Worm (Caenorhabditis elegans) whole organism, late embryonic: Measurements from ENCODE around the gene col-71.
A peak's percentile ranks its signal among the peaks of the same experiment; 100 is the strongest.

Experiments used
- F13H6.1 ChIP-seq: sonication (generic microtip); optimal IDR thresholded peaks from 2 replicates; lab custom pipeline; 2016; ENCODE audit warnings: missing genetic modification characterization, missing compliant biosample characterization
- K02D7.2 ChIP-seq: sonication (generic microtip); optimal IDR thresholded peaks from 2 replicates; lab custom pipeline; 2017; ENCODE audit warnings: mild to moderate bottlenecking, missing genetic modification characterization, missing compliant biosample characterization
- K09A11.1 ChIP-seq: sonication (generic microtip); optimal IDR thresholded peaks from 2 replicates; lab custom pipeline; 2017; ENCODE audit warnings: antibody characterized with exemption, mild to moderate bottlenecking, missing genetic modification characterization, missing compliant biosample characterization; ENCODE audit not compliant: insufficient read depth
- T23F11.4 ChIP-seq: fragments of 200-800 bp; sonication (Bioruptor generic); optimal IDR thresholded peaks from 2 replicates; lab custom pipeline; 2018; ENCODE audit warnings: mild to moderate bottlenecking, missing genetic modification characterization, missing compliant biosample characterization
- Y22D7AL.16 ChIP-seq: sonication (generic microtip); optimal IDR thresholded peaks from 2 replicates; lab custom pipeline; 2016; ENCODE audit warnings: missing genetic modification characterization, missing compliant biosample characterization
- ahr-1 ChIP-seq: sonication (generic microtip); optimal IDR thresholded peaks from 2 replicates; lab custom pipeline; 2016; ENCODE audit warnings: missing genetic modification characterization, missing compliant biosample characterization
- ama-1 ChIP-seq: fragments of 150-350 bp; optimal IDR thresholded peaks from 2 replicates; lab custom pipeline; 2014
- ceh-14 ChIP-seq: sonication (generic microtip); optimal IDR thresholded peaks from 2 replicates; lab custom pipeline; 2016; ENCODE audit warnings: missing genotype, missing genetic modification characterization, missing compliant biosample characterization
- ceh-18 ChIP-seq: sonication (generic microtip); optimal IDR thresholded peaks from 2 replicates; lab custom pipeline; 2016; ENCODE audit warnings: missing genetic modification characterization, missing compliant biosample characterization
- ceh-19 ChIP-seq: fragments of 200-800 bp; sonication (Bioruptor generic); optimal IDR thresholded peaks from 2 replicates; lab custom pipeline; 2018; ENCODE audit warnings: mild to moderate bottlenecking, missing genetic modification characterization, missing compliant biosample characterization
- ceh-2 ChIP-seq: sonication (generic microtip); optimal IDR thresholded peaks from 2 replicates; lab custom pipeline; 2016; ENCODE audit warnings: missing genotype, missing genetic modification characterization, missing compliant biosample characterization
- ceh-22 ChIP-seq: sonication (generic microtip); optimal IDR thresholded peaks from 2 replicates; lab custom pipeline; 2017; ENCODE audit warnings: missing biosample characterization, missing genetic modification characterization
- ceh-24 ChIP-seq: sonication (generic microtip); optimal IDR thresholded peaks from 2 replicates; lab custom pipeline; 2016; ENCODE audit warnings: mild to moderate bottlenecking, missing genetic modification characterization, missing compliant biosample characterization
- ceh-30 ChIP-seq: fragments of 150-350 bp; optimal IDR thresholded peaks from 2 replicates; lab custom pipeline; 2014; ENCODE audit warnings: missing biosample characterization, missing genetic modification characterization
- ceh-31 ChIP-seq: sonication (generic microtip); optimal IDR thresholded peaks from 2 replicates; lab custom pipeline; 2016; ENCODE audit warnings: missing genetic modification characterization, missing compliant biosample characterization
- ceh-45 ChIP-seq: fragments of 200-800 bp; sonication (Bioruptor generic); IDR thresholded peaks from 2 replicates; pipeline ENCODE4 v1.3.6; 2022; ENCODE audit warnings: missing genetic modification reagents, missing genetic modification characterization, missing compliant biosample characterization
- ceh-48 ChIP-seq: sonication (generic microtip); optimal IDR thresholded peaks from 2 replicates; lab custom pipeline; 2016; ENCODE audit warnings: missing genetic modification characterization, inconsistent platforms, missing compliant biosample characterization
- che-1 ChIP-seq: sonication (generic microtip); optimal IDR thresholded peaks from 2 replicates; lab custom pipeline; 2016; ENCODE audit warnings: mild to moderate bottlenecking, missing genetic modification characterization, missing compliant biosample characterization
- dve-1 ChIP-seq: sonication (generic microtip); optimal IDR thresholded peaks from 2 replicates; lab custom pipeline; 2017; ENCODE audit warnings: antibody characterized with exemption, mild to moderate bottlenecking, missing genetic modification characterization, missing compliant biosample characterization
- elt-2 ChIP-seq: sonication (generic microtip); optimal IDR thresholded peaks from 2 replicates; lab custom pipeline; 2016; ENCODE audit warnings: missing genetic modification reagents, missing genetic modification characterization, missing compliant biosample characterization
- elt-4 ChIP-seq: sonication (generic microtip); optimal IDR thresholded peaks from 2 replicates; lab custom pipeline; 2016; ENCODE audit warnings: missing genetic modification characterization, missing compliant biosample characterization
- eyg-1 ChIP-seq: sonication (generic microtip); optimal IDR thresholded peaks from 2 replicates; lab custom pipeline; 2016; ENCODE audit warnings: missing genotype, missing genetic modification characterization, missing compliant biosample characterization
- fax-1 ChIP-seq: sonication (generic microtip); optimal IDR thresholded peaks from 2 replicates; lab custom pipeline; 2016; ENCODE audit warnings: missing genotype, missing genetic modification characterization, missing compliant biosample characterization
- gmeb-2 ChIP-seq: sonication (generic microtip); optimal IDR thresholded peaks from 2 replicates; lab custom pipeline; 2016; ENCODE audit warnings: missing genetic modification characterization, inconsistent platforms, missing compliant biosample characterization
- hlh-13 ChIP-seq: fragments of 200-800 bp; sonication (Bioruptor generic); optimal IDR thresholded peaks from 2 replicates; lab custom pipeline; 2018; ENCODE audit warnings: mild to moderate bottlenecking, missing genetic modification characterization, missing compliant biosample characterization
- hlh-15 ChIP-seq: sonication (generic microtip); optimal IDR thresholded peaks from 2 replicates; lab custom pipeline; 2016; ENCODE audit warnings: missing genetic modification characterization, missing compliant biosample characterization
- hlh-30 ChIP-seq: sonication (generic microtip); optimal IDR thresholded peaks from 2 replicates; lab custom pipeline; 2017; ENCODE audit warnings: antibody characterized with exemption, missing genetic modification characterization, missing compliant biosample characterization; ENCODE audit not compliant: insufficient read depth
- hlh-8 ChIP-seq: sonication (generic microtip); optimal IDR thresholded peaks from 2 replicates; lab custom pipeline; 2016; ENCODE audit warnings: missing genotype, missing genetic modification characterization, missing compliant biosample characterization
- lim-6 ChIP-seq: sonication (generic microtip); optimal IDR thresholded peaks from 2 replicates; lab custom pipeline; 2016; ENCODE audit warnings: missing genetic modification characterization, missing compliant biosample characterization
- lin-11 ChIP-seq: fragments of 200-800 bp; sonication (Bioruptor generic); optimal IDR thresholded peaks from 2 replicates; lab custom pipeline; 2018; ENCODE audit warnings: mild to moderate bottlenecking, missing genetic modification characterization, missing compliant biosample characterization
- madf-2 ChIP-seq: sonication (generic microtip); optimal IDR thresholded peaks from 2 replicates; lab custom pipeline; 2017; ENCODE audit warnings: missing genetic modification characterization, missing compliant biosample characterization
- mec-3 ChIP-seq: sonication (generic microtip); optimal IDR thresholded peaks from 2 replicates; lab custom pipeline; 2016; ENCODE audit warnings: borderline replicate concordance, missing genetic modification characterization, missing compliant biosample characterization
- nfya-1 ChIP-seq: sonication (generic microtip); optimal IDR thresholded peaks from 2 replicates; lab custom pipeline; 2017; ENCODE audit warnings: missing genetic modification characterization, mild to moderate bottlenecking, missing compliant biosample characterization, antibody characterized with exemption, moderate library complexity
- nhr-11 ChIP-seq: fragments of 150-350 bp; optimal IDR thresholded peaks from 2 replicates; lab custom pipeline; 2014; ENCODE audit warnings: missing biosample characterization, missing genetic modification characterization
- nhr-232 ChIP-seq: sonication (generic microtip); optimal IDR thresholded peaks from 2 replicates; lab custom pipeline; 2016; ENCODE audit warnings: missing genetic modification characterization, missing compliant biosample characterization
- npax-4 ChIP-seq: sonication (generic microtip); optimal IDR thresholded peaks from 2 replicates; lab custom pipeline; 2016; ENCODE audit warnings: missing genetic modification characterization, missing compliant biosample characterization
- odd-2 ChIP-seq: sonication (generic microtip); optimal IDR thresholded peaks from 2 replicates; lab custom pipeline; 2017; ENCODE audit warnings: antibody characterized with exemption, mild to moderate bottlenecking, missing genetic modification characterization, missing compliant biosample characterization
- pha-4 ChIP-seq: fragments of 150-350 bp; optimal IDR thresholded peaks from 2 replicates; lab custom pipeline; 2018; ENCODE audit warnings: missing biosample characterization, missing genetic modification reagents, missing genetic modification characterization
- pqm-1 ChIP-seq: sonication (generic microtip); optimal IDR thresholded peaks from 2 replicates; lab custom pipeline; 2016; ENCODE audit warnings: missing genetic modification characterization, missing compliant biosample characterization
- pros-1 ChIP-seq: fragments of 150-350 bp; optimal IDR thresholded peaks from 2 replicates; lab custom pipeline; 2014; ENCODE audit warnings: missing biosample characterization, missing genetic modification reagents, missing genetic modification characterization
- rnt-1 ChIP-seq: sonication (generic microtip); optimal IDR thresholded peaks from 2 replicates; lab custom pipeline; 2016; ENCODE audit warnings: missing genetic modification characterization, missing compliant biosample characterization
- sdc-2 ChIP-seq: sonication (generic microtip); optimal IDR thresholded peaks from 2 replicates; lab custom pipeline; 2016; ENCODE audit warnings: missing genotype, missing genetic modification characterization, missing compliant biosample characterization
- sox-4 ChIP-seq: sonication (generic microtip); optimal IDR thresholded peaks from 2 replicates; lab custom pipeline; 2017; ENCODE audit warnings: mild to moderate bottlenecking, missing genetic modification characterization, inconsistent platforms, missing compliant biosample characterization
- syd-9 ChIP-seq: sonication (generic microtip); optimal IDR thresholded peaks from 2 replicates; lab custom pipeline; 2016; ENCODE audit warnings: mild to moderate bottlenecking, missing genetic modification characterization, moderate library complexity, missing compliant biosample characterization
- tbx-2 ChIP-seq: sonication (generic microtip); optimal IDR thresholded peaks from 2 replicates; lab custom pipeline; 2016; ENCODE audit warnings: missing genetic modification characterization, missing compliant biosample characterization
- tbx-7 ChIP-seq: sonication (generic microtip); optimal IDR thresholded peaks from 2 replicates; lab custom pipeline; 2016; ENCODE audit warnings: missing genotype, missing genetic modification characterization, missing compliant biosample characterization
- ttx-3 ChIP-seq: sonication (generic microtip); optimal IDR thresholded peaks from 2 replicates; lab custom pipeline; 2016; ENCODE audit warnings: missing genetic modification reagents, missing genetic modification characterization, missing compliant biosample characterization
- unc-3 ChIP-seq, 2 experiments: fragments of 200-800 bp in 1 of 2; sonication (Bioruptor generic) in 1 of 2; sonication (generic microtip) in 1 of 2; conservative IDR thresholded peaks in 1 of 2; optimal IDR thresholded peaks in 1 of 2; 2 replicates each; pipeline versions ENCODE4 v1.3.6 to Lab custom; 2016 to 2022; ENCODE audit warnings: missing compliant biosample characterization in 2 of 2, missing genetic modification characterization in 2 of 2, missing genetic modification reagents in 1 of 2
- unc-42 ChIP-seq: sonication (generic microtip); optimal IDR thresholded peaks from 2 replicates; lab custom pipeline; 2016; ENCODE audit warnings: missing genotype, missing genetic modification characterization, missing compliant biosample characterization
- unc-55 ChIP-seq: sonication (generic microtip); optimal IDR thresholded peaks from 2 replicates; lab custom pipeline; 2017; ENCODE audit warnings: missing biosample characterization, missing genetic modification reagents, missing genetic modification characterization
- zip-5 ChIP-seq: sonication (generic microtip); optimal IDR thresholded peaks from 2 replicates; lab custom pipeline; 2016; ENCODE audit warnings: missing genetic modification characterization, missing compliant biosample characterization
- ztf-16 ChIP-seq: sonication (generic microtip); optimal IDR thresholded peaks from 2 replicates; lab custom pipeline; 2017; ENCODE audit warnings: missing genetic modification characterization, missing compliant biosample characterization

col-71 gene

DNA sequence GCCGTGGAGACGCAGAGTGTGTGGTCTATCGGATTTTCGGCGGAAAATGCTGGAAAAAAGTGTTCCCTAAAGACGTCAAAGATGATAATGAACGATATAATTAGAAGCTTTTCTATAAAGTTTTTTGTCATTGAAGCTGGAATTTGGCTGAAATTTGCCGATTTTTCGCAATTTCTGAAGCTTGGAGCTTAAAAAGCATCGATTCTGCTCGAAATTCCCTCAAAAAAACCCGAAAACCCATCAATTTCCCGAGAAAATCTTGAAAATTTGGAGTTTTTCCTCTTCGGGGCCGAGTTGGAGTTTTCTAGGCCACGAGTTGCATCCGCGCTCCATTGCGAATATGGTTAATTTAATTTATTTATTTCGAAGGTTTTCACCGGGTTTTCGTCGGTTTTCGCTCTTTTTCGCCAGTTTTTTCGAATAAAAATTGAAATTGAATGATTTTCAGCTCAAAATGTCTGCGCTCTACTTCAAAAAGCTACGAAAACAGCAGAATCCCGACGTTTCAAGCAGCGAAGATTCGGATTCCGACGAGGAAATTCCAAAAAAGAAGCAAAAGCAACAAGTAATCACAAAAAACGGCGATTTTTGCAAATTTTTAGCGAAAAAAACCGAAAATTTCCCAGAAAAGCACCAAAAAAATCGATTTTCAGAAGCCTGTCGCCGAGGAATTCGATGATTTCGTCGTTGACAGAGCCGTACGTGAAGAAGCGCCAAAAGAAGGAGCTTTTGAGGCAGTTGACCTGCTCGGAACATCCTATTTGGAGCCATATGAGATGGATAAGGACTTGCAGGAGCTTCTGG, at the start of gene col-71, which contains the start of gene Y49F6B.2:
TSS of gene col-71 (minus strand) at position 51 of the 804 bp plus-strand sequence.
TSS of gene Y49F6B.2 (plus strand) at position 449 of the 804 bp plus-strand sequence.
- TF ChIP-seq dve-1 (tag; lab: Kevin White, UChicago) (no peak), pqm-1 (no peak), fax-1 (tag; lab: Kevin White, UChicago) (peak; percentile 70), pha-4 (no peak), K02D7.2 (tag; lab: Kevin White, UChicago) (no peak), unc-55 (GFP tag; lab: Kevin White, UChicago) (no peak), pros-1 (tag; lab: Kevin White, UChicago) (no peak), ceh-48 (tag; lab: Kevin White, UChicago) (no peak), unc-42 (peak; percentile 100), sdc-2 (tag; lab: Kevin White, UChicago) (no peak), ceh-18 (tag; lab: Kevin White, UChicago) (peak; percentile 55), tbx-7 (tag; lab: Kevin White, UChicago) (peak; percentile 84), lim-6 (tag; lab: Kevin White, UChicago) (peak; percentile 63), che-1 (peak; percentile 22), hlh-30 (tag; lab: Kevin White, UChicago) (no peak), madf-2 (tag; lab: Kevin White, UChicago) (no peak), ama-1 (lab: Kevin White, UChicago) (no peak), T23F11.4 (GFP tag; lab: Kevin White, UChicago) (no peak), ceh-22 (tag; lab: Kevin White, UChicago) (no peak), lin-11 (tag; lab: Kevin White, UChicago) (no peak), gmeb-2 (peak; percentile 30), rnt-1 (peak; percentile 73), elt-4 (tag; lab: Kevin White, UChicago) (no peak), odd-2 (tag; lab: Kevin White, UChicago) (no peak), unc-3 (GFP tag; conservative IDR thresholded peaks at IDR 0.05; lab: Robert Waterston, UW) (no peak), unc-3 (tag; optimal IDR thresholded peaks at IDR 0.05; lab: Kevin White, UChicago) (peak; percentile 31), K09A11.1 (tag; lab: Kevin White, UChicago) (no peak), nhr-232 (tag; lab: Kevin White, UChicago) (no peak), ceh-24 (tag; lab: Kevin White, UChicago) (no peak), zip-5 (tag; lab: Kevin White, UChicago) (peak; percentile 83), elt-2 (tag; lab: Kevin White, UChicago) (peak; percentile 67), syd-9 (no peak), ceh-30 (tag; lab: Kevin White, UChicago) (peak; percentile 53), ztf-16 (peak; percentile 48), Y22D7AL.16 (tag; lab: Kevin White, UChicago) (no peak), sox-4 (tag; lab: Kevin White, UChicago) (no peak), hlh-8 (peak; percentile 60), ceh-45 (GFP tag; lab: Robert Waterston, UW) (no peak), nfya-1 (tag; lab: Kevin White, UChicago) (peak; percentile 32), hlh-15 (tag; lab: Kevin White, UChicago) (peak; percentile 1), npax-4 (no peak), ttx-3 (peak; percentile 49), ceh-2 (tag; lab: Kevin White, UChicago) (peak; percentile 86), ceh-31 (tag; lab: Kevin White, UChicago) (peak; percentile 96), eyg-1 (tag; lab: Kevin White, UChicago) (no peak), mec-3 (tag; lab: Kevin White, UChicago) (peak; percentile 86), tbx-2 (tag; lab: Kevin White, UChicago) (peak; percentile 83), ceh-14 (tag; lab: Kevin White, UChicago) (peak; percentile 89), nhr-11 (tag; lab: Kevin White, UChicago) (no peak), ahr-1 (tag; lab: Kevin White, UChicago) (peak; percentile 58), hlh-13 (GFP tag; lab: Kevin White, UChicago) (no peak), ceh-19 (no peak), F13H6.1 (peak; percentile 51)
